Worm (Caenorhabditis elegans): ENCODE measurements around the gene T27E7.4.

DNA sequence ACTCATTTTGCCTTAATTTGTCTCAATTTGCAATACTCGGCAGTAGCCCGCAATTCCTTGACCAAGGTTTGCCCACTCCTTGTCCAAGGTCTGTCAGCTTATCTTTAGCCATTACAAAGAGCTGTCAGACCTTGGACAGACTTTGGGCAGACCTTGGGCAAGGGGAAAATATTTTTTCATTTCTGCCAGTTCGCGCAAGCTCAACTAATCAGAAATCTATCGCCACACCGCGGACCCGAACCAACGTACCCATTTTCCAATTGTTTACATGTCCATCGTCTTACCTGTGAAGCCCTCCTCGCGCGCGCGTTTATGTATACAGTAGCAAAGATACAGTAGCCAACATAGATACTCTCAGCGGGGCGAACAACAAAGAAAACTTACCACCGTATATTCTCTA, 19.7 kb downstream of the T27E7.4 start:
- no peak for TF ChIP-seq ama-1 (optimal IDR thresholded peaks at IDR 0.05)
- TF ChIP-seq ceh-36 (tag; optimal IDR thresholded peaks at IDR 0.05), result no peak
- no peak for TF ChIP-seq pes-1 (GFP tag; IDR thresholded peaks at IDR 0.05)
- no peak for TF ChIP-seq ets-7 (tag; optimal IDR thresholded peaks at IDR 0.05)
- TF ChIP-seq hnd-1 (tag; optimal IDR thresholded peaks at IDR 0.05), result no peak
- no peak for TF ChIP-seq flt-1 (GFP tag; IDR thresholded peaks at IDR 0.05)
- TF ChIP-seq tra-4 (tag; optimal IDR thresholded peaks at IDR 0.05), result no peak
- no peak for TF ChIP-seq scrt-1 (GFP tag; IDR thresholded peaks at IDR 0.05)
- TF ChIP-seq F13C5.2 (tag; optimal IDR thresholded peaks at IDR 0.05), result no peak
- TF ChIP-seq ceh-13 (GFP tag; optimal IDR thresholded peaks at IDR 0.05), result no peak

Data from whole organism, early embryonic.